Worm (Caenorhabditis elegans) whole organism, young adult: ENCODE results near the gene mans-4.

Experiments
- F10E7.11 ChIP-seq: sonication (generic microtip); optimal IDR thresholded peaks from 2 replicates; lab custom pipeline; 2017; ENCODE audit warnings: mild to moderate bottlenecking, missing genetic modification characterization, moderate library complexity, missing compliant biosample characterization
- ccch-3 ChIP-seq: fragments of 200-800 bp; sonication (Bioruptor generic); optimal IDR thresholded peaks from 2 replicates; lab custom pipeline; 2018; ENCODE audit warnings: mild to moderate bottlenecking, missing genetic modification characterization, missing compliant biosample characterization
- ceh-27 ChIP-seq: fragments of 200-800 bp; sonication (Bioruptor generic); optimal IDR thresholded peaks from 2 replicates; lab custom pipeline; 2018; ENCODE audit warnings: mild to moderate bottlenecking, missing genetic modification characterization, moderate library complexity, missing compliant biosample characterization
- efl-1 ChIP-seq: fragments of 150-350 bp; optimal IDR thresholded peaks from 2 replicates; lab custom pipeline; 2014; ENCODE audit warnings: missing biosample characterization, missing genetic modification reagents, missing genetic modification characterization
- ets-4 ChIP-seq: fragments of 200-800 bp; sonication (Bioruptor generic); optimal IDR thresholded peaks from 2 replicates; lab custom pipeline; 2018; ENCODE audit warnings: mild to moderate bottlenecking, missing genetic modification characterization, missing compliant biosample characterization
- let-607 ChIP-seq, 2 experiments: fragments of 200-800 bp in 1 of 2; sonication (Bioruptor generic) in 1 of 2; sonication (generic microtip) in 1 of 2; optimal IDR thresholded peaks; 2 replicates each; lab custom pipeline; 2016 to 2018; ENCODE audit warnings: mild to moderate bottlenecking in 2 of 2, missing compliant biosample characterization in 2 of 2, missing genetic modification characterization in 2 of 2, moderate library complexity in 2 of 2, missing genotype in 1 of 2
- nhr-179 ChIP-seq: sonication (generic microtip); optimal IDR thresholded peaks from 2 replicates; lab custom pipeline; 2016; ENCODE audit warnings: mild to moderate bottlenecking, missing genetic modification characterization, missing compliant biosample characterization
- pha-4 ChIP-seq: fragments of 150-350 bp; sonication (generic microtip); optimal IDR thresholded peaks from 2 replicates; lab custom pipeline; 2014; ENCODE audit warnings: missing biosample characterization, missing genetic modification reagents, missing genetic modification characterization
- rpc-1 ChIP-seq, 2 experiments: fragments of 150-350 bp in 1 of 2; sonication (generic microtip) in 1 of 2; optimal IDR thresholded peaks; 2 replicates each; lab custom pipeline; 2014 to 2018; ENCODE audit warnings: missing biosample characterization in 1 of 2, missing genetic modification characterization in 1 of 2, missing genetic modification reagents in 1 of 2, missing genotype in 1 of 2
- sea-2 ChIP-seq: fragments of 200-800 bp; sonication (Bioruptor generic); IDR thresholded peaks from 2 replicates; pipeline ENCODE4 v1.3.6; 2022; ENCODE audit warnings: missing genetic modification characterization, missing compliant biosample characterization
- unc-62 ChIP-seq: fragments of 150-350 bp; optimal IDR thresholded peaks from 2 replicates; lab custom pipeline; 2014; ENCODE audit warnings: missing biosample characterization, missing genetic modification reagents, missing genetic modification characterization

- TF ChIP-seq ccch-3 (GFP tag; lab: Kevin White, UChicago) (no peak), nhr-179 (no peak), ceh-27 (GFP tag; lab: Kevin White, UChicago) (no peak), efl-1 (GFP tag; lab: Kevin White, UChicago) (no peak), pha-4 (tag; lab: Kevin White, UChicago) (no peak), let-607 (tag; optimal IDR thresholded peaks at IDR 0.05; lab: Kevin White, UChicago) (no peak), sea-2 (GFP tag; lab: Robert Waterston, UW) (no peak), F10E7.11 (no peak), unc-62 (GFP tag; lab: Kevin White, UChicago) (no peak), ets-4 (GFP tag; lab: Kevin White, UChicago) (no peak), rpc-1 (optimal IDR thresholded peaks at IDR 0.05; lab: Kevin White, UChicago) (no peak), rpc-1 (tag; optimal IDR thresholded peaks at IDR 0.05; lab: Kevin White, UChicago) (no peak)
Observed at ce11 chrIV:9092011-9092410, 13.6 kb upstream of the mans-4 start.
